Fruit fly (Drosophila melanogaster): ENCODE results near the gene COX7B.

COX7B gene

DNA sequence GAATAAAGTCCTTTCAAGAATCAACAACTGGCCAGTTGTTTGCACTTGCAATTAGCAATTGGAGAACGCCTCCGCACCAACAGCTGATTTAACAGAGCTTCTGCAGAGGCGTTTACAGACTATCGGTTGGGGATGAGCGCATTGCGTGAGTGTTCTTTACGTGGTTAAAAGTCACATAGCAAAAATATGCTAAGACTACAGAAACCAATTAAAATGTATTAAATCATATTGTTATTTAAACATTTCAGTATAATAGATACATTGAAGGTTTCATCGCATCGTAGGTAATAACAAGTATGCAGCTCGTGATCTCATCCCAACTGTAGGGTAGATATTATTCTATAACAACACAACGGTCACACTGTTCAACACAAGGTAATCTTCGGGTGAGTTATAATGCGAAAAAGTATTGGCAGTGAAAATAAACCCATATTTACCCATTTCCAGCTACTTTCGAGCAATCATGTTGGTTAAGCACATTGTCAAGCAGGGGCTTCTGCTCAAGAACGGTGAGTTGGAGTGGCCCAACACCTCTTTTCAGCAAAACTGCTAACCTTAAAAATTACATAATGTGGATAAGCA is at the start of gene COX7B, which contains the start of gene Sec3 (continued):
- TF ChIP-seq CG8119 (GFP tag; IDR thresholded peaks at IDR 0.05) (no peak), CG6792 (GFP tag; optimal IDR thresholded peaks at IDR 0.05) (peak; percentile 6), ss (GFP tag; optimal IDR thresholded peaks at IDR 0.05) (peak in 1 of 2 experiments; percentile 30), CG16779 (tag; optimal IDR thresholded peaks at IDR 0.05) (no peak), dac (GFP tag; optimal IDR thresholded peaks at IDR 0.05) (peak; percentile 14), lz (GFP tag; optimal IDR thresholded peaks at IDR 0.05) (peak; percentile 71), topi (GFP tag; optimal IDR thresholded peaks at IDR 0.05) (peak; percentile 60)

DNA sequence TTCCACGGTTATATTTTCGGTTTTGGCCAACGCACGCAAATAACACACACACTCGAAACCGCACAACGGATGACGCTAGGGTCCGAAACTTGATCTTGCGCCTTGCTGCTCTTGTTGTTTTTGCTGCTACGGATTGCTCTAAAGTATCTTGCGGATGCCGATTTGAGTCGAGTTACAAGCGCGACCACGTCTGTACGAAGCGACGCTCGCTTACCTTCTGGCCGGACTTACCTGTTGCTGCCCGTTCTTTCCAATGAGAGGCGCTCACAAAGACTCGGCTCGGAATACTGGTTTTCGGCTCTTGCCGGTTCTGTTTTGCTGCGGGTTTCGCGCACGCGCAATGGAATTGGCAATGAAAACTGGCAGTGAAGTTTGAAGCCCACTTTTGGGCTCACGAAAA is 46.0 kb upstream of the COX7B start, which contains the start of gene Cad74A:
Cad74A (minus strand) TSS at position 220 of the 400 bp plus-strand sequence.
- TF ChIP-seq CG10669 (GFP tag; optimal IDR thresholded peaks at IDR 0.05) (no peak), cyc (GFP tag; optimal IDR thresholded peaks at IDR 0.05) (no peak), CG6163 (GFP tag; IDR thresholded peaks at IDR 0.05) (peak; percentile 51; the same call in 2 of the 3 replicates), eg (GFP tag; IDR thresholded peaks at IDR 0.05) (peak; percentile 52; the same call in 2 of the 3 replicates), Blimp-1 (GFP tag; optimal IDR thresholded peaks at IDR 0.05) (no peak), fd59A (GFP tag; optimal IDR thresholded peaks at IDR 0.05) (no peak), spab (GFP tag; optimal IDR thresholded peaks at IDR 0.05) (no peak), CG8319 (GFP tag; optimal IDR thresholded peaks at IDR 0.05) (no peak), CG34406 (GFP tag; optimal IDR thresholded peaks at IDR 0.05) (no peak), CG1621 (tag; optimal IDR thresholded peaks at IDR 0.05) (peak; percentile 91), CG6276 (GFP tag; optimal IDR thresholded peaks at IDR 0.05) (no peak), Ets21C (GFP tag; optimal IDR thresholded peaks at IDR 0.05) (no peak), CG8119 (GFP tag; IDR thresholded peaks at IDR 0.05) (peak; percentile 51; the same call in 2 of the 3 replicates), OdsH (GFP tag; optimal IDR thresholded peaks at IDR 0.05) (no peak), ss (GFP tag; optimal IDR thresholded peaks at IDR 0.05) (peak in 1 of 2 experiments; percentile 46), CG7368 (GFP tag; optimal IDR thresholded peaks at IDR 0.05) (no peak), Ets96B (tag; optimal IDR thresholded peaks at IDR 0.05) (no peak), Met (GFP tag; optimal IDR thresholded peaks at IDR 0.05) (no peak), pdm3 (GFP tag; optimal IDR thresholded peaks at IDR 0.05) (no peak), topi (GFP tag; optimal IDR thresholded peaks at IDR 0.05) (no peak), CG15336 (GFP tag; IDR thresholded peaks at IDR 0.05) (peak; percentile 55; the same call in 1 of the 2 replicates), Eip93F (GFP tag; optimal IDR thresholded peaks at IDR 0.05) (no peak), Eip75B (GFP tag; optimal IDR thresholded peaks at IDR 0.05) (peak; percentile 18), CG9139 (GFP tag; optimal IDR thresholded peaks at IDR 0.05) (no peak), Eip78C (GFP tag) (peak; percentile 86), Hr38 (GFP tag; optimal IDR thresholded peaks at IDR 0.05) (no peak), Sox15 (GFP tag; optimal IDR thresholded peaks at IDR 0.05) (no peak), dsx (GFP tag; optimal IDR thresholded peaks at IDR 0.05; ENCODE audit: poor library complexity, severe bottlenecking) (no peak), Sox102F (GFP tag; optimal IDR thresholded peaks at IDR 0.05) (no peak), fkh (GFP tag; optimal IDR thresholded peaks at IDR 0.05) (peak; percentile 8), CG4318 (GFP tag; optimal IDR thresholded peaks at IDR 0.05) (no peak), CG11762 (GFP tag; optimal IDR thresholded peaks at IDR 0.05; ENCODE audit: insufficient read depth) (no peak), Lpt (GFP tag; optimal IDR thresholded peaks at IDR 0.05) (peak; percentile 32), Hr4 (GFP tag; optimal IDR thresholded peaks at IDR 0.05) (no peak)

DNA sequence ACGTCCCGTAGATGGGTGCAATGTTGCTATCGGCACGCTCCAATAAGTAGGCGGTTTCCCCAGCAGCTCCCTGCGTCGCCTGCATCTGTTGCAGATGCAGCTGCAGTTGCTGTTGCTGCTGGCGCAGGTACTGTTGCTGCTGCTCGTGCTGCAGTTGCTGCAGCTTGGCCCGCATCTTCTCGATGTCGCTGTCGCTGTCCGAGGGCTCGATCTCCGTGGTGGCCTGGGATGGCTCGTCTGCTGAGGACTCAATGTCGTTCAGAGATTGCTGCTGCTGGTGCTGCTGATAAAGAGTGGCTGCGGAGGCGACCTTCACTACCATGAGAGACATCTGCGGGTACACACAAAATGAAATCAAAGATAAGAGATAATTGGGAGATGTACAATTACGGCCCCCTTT is 43.3 kb upstream of the COX7B start:
- TF ChIP-seq Sox15 (GFP tag; optimal IDR thresholded peaks at IDR 0.05), result no peak
- TF ChIP-seq svp (GFP tag), result no peak
- TF ChIP-seq net (GFP tag; optimal IDR thresholded peaks at IDR 0.05), result no peak
- TF ChIP-seq CG1621 (tag; optimal IDR thresholded peaks at IDR 0.05), result no peak
- TF ChIP-seq ss (GFP tag; optimal IDR thresholded peaks at IDR 0.05), result peak in 1 of 2 experiments; percentile 86
- TF ChIP-seq CG9139 (GFP tag; optimal IDR thresholded peaks at IDR 0.05), result no peak
- no peak for TF ChIP-seq pdm3 (GFP tag; optimal IDR thresholded peaks at IDR 0.05)

Measured in whole organism, prepupa.